Fruit fly (Drosophila melanogaster) S2 (cell line): ENCODE results near the gene CG7382.

Experiments used
- CG8478 ChIP-seq: fragments of >200 bp; optimal IDR thresholded peaks from 2 replicates; lab custom pipeline; 2018
- CTCF ChIP-seq, 2 experiments: fragments of >200 bp; optimal IDR thresholded peaks; 2 replicates each; lab custom pipeline; 2018

dm6 chr2L:5473880-5474446, 45.7 kb downstream of the CG7382 start:
- no peak for TF ChIP-seq CTCF (optimal IDR thresholded peaks at IDR 0.05; lab: Kevin White, UChicago)
- no peak for TF ChIP-seq CG8478 (lab: Kevin White, UChicago)
